Worm (Caenorhabditis elegans) whole organism, L4 larva: ENCODE measurements around the gene Y71H2B.5.

Experiments used
- D1046.2 ChIP-seq: fragments of 200-800 bp; sonication (Bioruptor generic); IDR thresholded peaks from 2 replicates; pipeline ENCODE4 v1.3.6; 2022; ENCODE audit warnings: missing genetic modification characterization, missing compliant biosample characterization
- F37D6.2 ChIP-seq: sonication (generic microtip); optimal IDR thresholded peaks from 2 replicates; lab custom pipeline; 2016; ENCODE audit warnings: mild to moderate bottlenecking, missing genetic modification characterization, missing compliant biosample characterization
- T20F7.1 ChIP-seq: fragments of 200-800 bp; sonication (Bioruptor generic); optimal IDR thresholded peaks from 2 replicates; lab custom pipeline; 2018; ENCODE audit warnings: mild to moderate bottlenecking, missing genetic modification characterization, missing compliant biosample characterization
- Y48G9A.11 ChIP-seq: fragments of 200-800 bp; sonication (Bioruptor generic); IDR thresholded peaks from 2 replicates; pipeline ENCODE4 v1.3.6; 2022; ENCODE audit warnings: missing genetic modification reagents, missing genetic modification characterization, missing compliant biosample characterization
- ZK546.5 ChIP-seq, 2 experiments: sonication (generic microtip); optimal IDR thresholded peaks; 2 replicates each; lab custom pipeline; 2017; ENCODE audit warnings: missing biosample characterization in 2 of 2, missing genetic modification characterization in 2 of 2
- aha-1 ChIP-seq: fragments of 150-350 bp; peaks from one replicate; lab custom pipeline; 2014; ENCODE audit warnings: missing biosample characterization, missing genetic modification characterization
- ama-1 ChIP-seq: fragments of 150-350 bp; optimal IDR thresholded peaks from 2 replicates; lab custom pipeline; 2014; ENCODE audit warnings: inconsistent platforms, mixed read lengths
- ceh-44 ChIP-seq: fragments of 200-800 bp; sonication (Bioruptor generic); IDR thresholded peaks from 2 replicates; pipeline ENCODE4 v1.3.6; 2022; ENCODE audit warnings: missing genetic modification reagents, missing genetic modification characterization, missing compliant biosample characterization
- daf-12 ChIP-seq: fragments of 150-350 bp; optimal IDR thresholded peaks from 2 replicates; lab custom pipeline; 2014; ENCODE audit warnings: missing biosample characterization, missing genetic modification reagents, missing genetic modification characterization
- dmd-9 ChIP-seq: fragments of 200-800 bp; sonication (Bioruptor generic); IDR thresholded peaks from 2 replicates; pipeline ENCODE4 v1.3.6; 2022; ENCODE audit warnings: missing genetic modification reagents, missing genetic modification characterization, missing compliant biosample characterization
- dpl-1 ChIP-seq: fragments of 150-350 bp; optimal IDR thresholded peaks from 2 replicates; lab custom pipeline; 2014; ENCODE audit warnings: missing biosample characterization, missing genetic modification reagents, missing genetic modification characterization
- duxl-1 ChIP-seq: sonication (generic microtip); optimal IDR thresholded peaks from 2 replicates; lab custom pipeline; 2016; ENCODE audit warnings: mild to moderate bottlenecking, missing genetic modification characterization, moderate library complexity, missing compliant biosample characterization; ENCODE audit not compliant: poor library complexity
- egl-43 ChIP-seq: fragments of 200-800 bp; sonication (Bioruptor generic); IDR thresholded peaks from 2 replicates; pipeline ENCODE4 v1.3.6; 2022; ENCODE audit warnings: missing genetic modification reagents, missing genetic modification characterization, missing compliant biosample characterization
- hif-1 ChIP-seq, 2 experiments: sonication (generic microtip); optimal IDR thresholded peaks; 2 replicates each; lab custom pipeline; 2016 to 2017; ENCODE audit warnings: missing compliant biosample characterization in 2 of 2, missing genetic modification characterization in 2 of 2, missing genetic modification reagents in 2 of 2, missing genotype in 2 of 2, mild to moderate bottlenecking in 1 of 2
- hlh-11 ChIP-seq: fragments of 200-800 bp; sonication (Bioruptor generic); optimal IDR thresholded peaks from 2 replicates; lab custom pipeline; 2018; ENCODE audit warnings: mild to moderate bottlenecking, missing genetic modification characterization, missing compliant biosample characterization
- lin-39 ChIP-seq: fragments of 150-350 bp; optimal IDR thresholded peaks from 2 replicates; lab custom pipeline; 2014; ENCODE audit warnings: missing biosample characterization, missing genetic modification reagents, missing genetic modification characterization
- lir-3 ChIP-seq: sonication (generic microtip); optimal IDR thresholded peaks from 2 replicates; lab custom pipeline; 2016; ENCODE audit warnings: mild to moderate bottlenecking, missing genetic modification characterization, missing compliant biosample characterization
- lsy-2 ChIP-seq, 2 experiments: fragments of 150-350 bp in 1 of 2; sonication (generic microtip) in 1 of 2; optimal IDR thresholded peaks; 2 replicates each; lab custom pipeline; 2014 to 2017; ENCODE audit warnings: missing biosample characterization in 2 of 2, missing genetic modification characterization in 2 of 2
- madf-9 ChIP-seq: fragments of 200-800 bp; sonication (Bioruptor generic); conservative IDR thresholded peaks from 2 replicates; pipeline ENCODE4 v1.3.6; 2022; ENCODE audit warnings: missing genetic modification reagents, missing genetic modification characterization, missing compliant biosample characterization
- mdl-1 ChIP-seq, 2 experiments: fragments of 150-350 bp in 1 of 2; sonication (generic microtip) in 1 of 2; optimal IDR thresholded peaks; 2 replicates each; lab custom pipeline; 2014 to 2017; ENCODE audit warnings: missing biosample characterization in 2 of 2, missing genetic modification characterization in 2 of 2
- mxl-2 ChIP-seq: fragments of 200-800 bp; sonication (Bioruptor generic); conservative IDR thresholded peaks from 2 replicates; pipeline ENCODE4 v1.3.6; 2022; ENCODE audit warnings: missing genetic modification reagents, missing genetic modification characterization, missing compliant biosample characterization
- nhr-10 ChIP-seq: fragments of 150-350 bp; optimal IDR thresholded peaks from 2 replicates; lab custom pipeline; 2014; ENCODE audit warnings: missing biosample characterization, missing genetic modification characterization
- nhr-111 ChIP-seq: fragments of 200-800 bp; sonication (Bioruptor generic); optimal IDR thresholded peaks from 2 replicates; lab custom pipeline; 2018; ENCODE audit warnings: mild to moderate bottlenecking, missing genetic modification characterization, missing compliant biosample characterization
- nhr-28 ChIP-seq: fragments of 150-350 bp; optimal IDR thresholded peaks from 2 replicates; lab custom pipeline; 2014; ENCODE audit warnings: missing biosample characterization, missing genetic modification characterization
- nhr-42 ChIP-seq: fragments of 200-800 bp; sonication (Bioruptor generic); IDR thresholded peaks from 2 replicates; pipeline ENCODE4 v1.3.6; 2022; ENCODE audit warnings: missing genetic modification characterization, missing compliant biosample characterization
- nhr-48 ChIP-seq: sonication (generic microtip); optimal IDR thresholded peaks from 2 replicates; lab custom pipeline; 2016; ENCODE audit warnings: mild to moderate bottlenecking, missing genetic modification characterization, missing compliant biosample characterization
- nhr-6 ChIP-seq: fragments of 150-350 bp; optimal IDR thresholded peaks from 2 replicates; lab custom pipeline; 2014; ENCODE audit warnings: missing biosample characterization, missing genetic modification characterization
- pqm-1 ChIP-seq: sonication (generic microtip); optimal IDR thresholded peaks from 2 replicates; lab custom pipeline; 2017; ENCODE audit warnings: missing biosample characterization, missing genetic modification characterization
- set-16 ChIP-seq: fragments of 200-800 bp; sonication (Bioruptor generic); IDR thresholded peaks from 2 replicates; pipeline ENCODE4 v1.3.6; 2022; ENCODE audit warnings: missing genetic modification reagents, missing genetic modification characterization, missing compliant biosample characterization
- skn-1 ChIP-seq: fragments of 150-350 bp; optimal IDR thresholded peaks from 2 replicates; lab custom pipeline; 2014; ENCODE audit warnings: missing biosample characterization, missing genetic modification characterization
- snpc-1.2 ChIP-seq: fragments of 200-800 bp; sonication (Bioruptor generic); IDR thresholded peaks from 2 replicates; pipeline ENCODE4 v1.3.6; 2022; ENCODE audit warnings: missing genetic modification reagents, missing genetic modification characterization, missing compliant biosample characterization
- snpc-4 ChIP-seq: fragments of 150-350 bp; optimal IDR thresholded peaks from 2 replicates; lab custom pipeline; 2014; ENCODE audit warnings: missing biosample characterization, missing genetic modification characterization
- tra-1 ChIP-seq: fragments of 200-800 bp; sonication (Bioruptor generic); IDR thresholded peaks from 2 replicates; pipeline ENCODE4 v1.3.6; 2022; ENCODE audit warnings: missing genetic modification reagents, missing genetic modification characterization, missing compliant biosample characterization
- unc-62 ChIP-seq, 3 experiments: fragments of 150-350 bp in 1 of 3; sonication (generic microtip); optimal IDR thresholded peaks in 2 of 3; peaks in 1 of 3; 1 replicate in 1 of 3; 2 replicates in 2 of 3; lab custom pipeline; 2014 to 2017; ENCODE audit warnings: missing biosample characterization in 3 of 3, missing genetic modification characterization in 3 of 3, missing genetic modification reagents in 3 of 3, missing genotype in 1 of 3
- vab-7 ChIP-seq: fragments of 200-800 bp; sonication (Bioruptor generic); IDR thresholded peaks from 2 replicates; pipeline ENCODE4 v1.3.6; 2022; ENCODE audit warnings: missing genetic modification reagents, missing genetic modification characterization, missing compliant biosample characterization
- ztf-7 ChIP-seq: fragments of 150-350 bp; optimal IDR thresholded peaks from 2 replicates; lab custom pipeline; 2014; ENCODE audit warnings: missing biosample characterization, missing genetic modification characterization

Gene Y71H2B.5

DNA sequence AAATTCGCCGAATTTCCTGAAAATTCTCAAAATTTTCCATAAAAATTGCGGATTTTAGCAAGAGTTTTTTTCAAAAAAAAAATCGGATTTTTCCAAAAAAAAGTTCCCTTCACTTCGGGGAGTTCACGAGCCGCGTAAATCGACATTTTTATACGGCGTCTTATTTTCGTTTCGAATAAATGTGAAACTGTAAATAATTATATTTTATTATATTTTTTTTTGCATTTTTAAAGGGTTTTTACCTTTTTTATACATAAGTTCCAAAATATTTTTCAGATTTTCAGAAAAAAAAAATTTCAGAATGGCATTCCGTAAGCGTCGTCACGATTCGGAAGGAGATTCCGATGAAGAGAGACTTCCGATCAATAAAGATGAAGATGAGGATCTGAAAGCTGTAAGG is 15.1 kb downstream of the Y71H2B.5 start, which contains the start of gene Y71H2B.2:
Gene Y71H2B.2 (plus strand): TSS at position 301 of the 400 bp plus-strand sequence.
- TF ChIP-seq tra-1 (GFP tag; lab: Robert Waterston, UW) (no peak), ZK546.5 (tag; optimal IDR thresholded peaks at IDR 0.05; lab: Kevin White, UChicago) (no peak), ceh-44 (GFP tag; lab: Robert Waterston, UW) (no peak), lsy-2 (tag; optimal IDR thresholded peaks at IDR 0.05; lab: Kevin White, UChicago) (no peak)

ce11 chrIII:2628690-2629089 is 20.9 kb downstream of the Y71H2B.5 start, which contains the start of gene acbp-8:
TSS of gene acbp-8 (plus strand) at chrIII:2629013.
- TF ChIP-seq hlh-11 (tag; lab: Kevin White, UChicago), result no peak
- TF ChIP-seq nhr-28 (tag; lab: Kevin White, UChicago), result peak; percentile 3
- TF ChIP-seq, all 104 proteins: peak for 1

ce11 chrIII:2632819-2633398 is 25.1 kb downstream of the Y71H2B.5 start:
- TF ChIP-seq daf-12 (tag; lab: Kevin White, UChicago) (no peak), mxl-2 (no peak), unc-62 (GFP tag; optimal IDR thresholded peaks at IDR 0.05 in 1 of 2; lab: Kevin White, UChicago) (peak in 1 of 2 experiments; percentile 9), unc-62 (tag; optimal IDR thresholded peaks at IDR 0.05; lab: Kevin White, UChicago) (no peak), lsy-2 (tag; optimal IDR thresholded peaks at IDR 0.05; lab: Kevin White, UChicago) (peak in 1 of 2 experiments; percentile 30), nhr-28 (tag; lab: Kevin White, UChicago) (peak; percentile 2)

- TF ChIP-seq F37D6.2 (no peak), nhr-6 (tag; lab: Kevin White, UChicago) (no peak), snpc-1.2 (GFP tag; lab: Robert Waterston, UW) (no peak), vab-7 (GFP tag; lab: Robert Waterston, UW) (no peak), Y48G9A.11 (GFP tag; lab: Robert Waterston, UW) (no peak), nhr-111 (no peak), skn-1 (tag; lab: Kevin White, UChicago) (no peak), madf-9 (GFP tag; lab: Robert Waterston, UW) (no peak), aha-1 (no peak), D1046.2 (GFP tag; lab: Robert Waterston, UW) (no peak), lir-3 (no peak), nhr-10 (tag; lab: Kevin White, UChicago) (no peak), nhr-42 (no peak)
Observed at ce11 chrIII:2634577-2634976, 26.8 kb downstream of the Y71H2B.5 start.

DNA sequence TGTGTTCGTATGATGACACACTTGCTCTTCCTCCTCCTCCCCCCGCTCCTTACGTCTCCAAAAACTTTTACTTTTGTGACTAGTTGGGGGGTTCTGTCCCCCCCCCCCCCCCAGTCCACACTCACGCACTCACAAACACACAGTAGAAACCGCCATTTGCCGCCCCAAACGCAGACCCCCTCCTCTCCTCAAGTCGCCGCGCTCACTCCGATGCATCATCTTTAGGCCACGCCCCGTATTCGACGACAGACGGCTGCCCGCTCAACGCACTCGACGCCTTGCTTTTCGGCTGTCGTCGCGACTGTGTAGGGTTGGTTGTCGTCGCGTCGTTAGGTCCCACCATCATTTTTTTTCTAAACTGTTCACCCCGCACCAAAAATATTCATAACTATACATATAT is 28.3 kb downstream of the Y71H2B.5 start, which contains the start of gene zmp-2:
Gene zmp-2 (plus strand): TSS at position 247 of the 400 bp plus-strand sequence.
- peak; percentile 86 for TF ChIP-seq set-16
- no peak for TF ChIP-seq nhr-48 (tag; lab: Kevin White, UChicago)
- TF ChIP-seq hlh-11 (tag; lab: Kevin White, UChicago), result peak; percentile 4

DNA sequence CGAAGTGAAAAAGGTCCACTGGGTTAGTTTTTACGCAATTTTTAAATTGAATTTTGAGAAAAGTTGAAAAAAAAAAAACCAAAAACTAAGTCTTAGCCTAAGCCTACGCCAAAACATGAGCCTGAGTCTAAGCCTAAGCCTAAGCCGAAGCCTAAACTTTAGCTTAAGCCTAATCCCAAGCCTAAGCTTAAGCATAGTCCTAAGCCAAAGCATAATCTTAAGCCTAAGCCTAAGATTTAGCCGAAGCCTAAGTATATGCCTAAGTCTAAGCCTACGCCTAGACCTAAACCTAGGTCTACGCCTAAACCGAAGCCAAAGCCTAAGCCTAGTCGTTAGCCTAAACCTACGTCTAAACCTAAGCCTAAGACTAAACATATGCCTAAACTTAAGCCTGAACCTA is 33.8 kb downstream of the Y71H2B.5 start:
- TF ChIP-seq ceh-44 (GFP tag; lab: Robert Waterston, UW), result no peak
- peak in 1 of 2 experiments; percentile 72 for TF ChIP-seq unc-62 (GFP tag; optimal IDR thresholded peaks at IDR 0.05 in 1 of 2; lab: Kevin White, UChicago)
- no peak for TF ChIP-seq unc-62 (tag; optimal IDR thresholded peaks at IDR 0.05; lab: Kevin White, UChicago)

DNA sequence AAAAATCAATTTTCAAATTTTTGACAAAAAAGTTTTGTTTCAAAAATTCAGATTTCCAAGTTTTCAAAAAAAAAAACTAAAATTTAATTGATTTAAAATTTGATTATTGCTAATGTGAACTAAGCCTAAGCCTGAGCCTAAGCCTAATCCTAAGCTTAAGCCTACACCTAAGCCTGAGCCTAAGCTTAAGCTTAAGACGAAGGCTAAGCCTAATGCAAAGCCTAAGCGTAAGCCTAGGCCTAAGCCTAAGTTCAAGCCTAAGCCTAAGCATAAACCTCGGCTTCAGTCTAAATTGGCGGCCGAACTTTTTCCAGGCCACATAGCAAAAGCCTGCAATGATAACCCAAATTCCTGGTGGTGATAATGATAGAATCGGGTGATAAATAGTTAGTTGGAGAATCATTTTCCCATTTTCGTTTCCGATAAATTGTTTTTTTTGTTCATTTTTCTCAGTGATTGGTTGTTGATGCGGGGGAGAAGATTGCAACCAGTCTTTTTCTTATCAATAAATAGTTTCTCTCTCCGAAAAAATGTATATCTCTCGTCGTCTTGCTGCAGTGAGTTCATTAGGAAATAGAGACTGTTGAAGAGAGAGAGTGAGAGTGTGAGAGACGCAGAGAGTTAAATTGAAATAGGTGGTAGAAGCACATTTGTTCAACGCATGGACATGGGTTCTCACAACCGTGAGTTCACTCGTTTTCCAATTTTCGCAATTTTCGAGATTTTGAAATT is 39.5 kb downstream of the Y71H2B.5 start:
- TF ChIP-seq dpl-1 (no peak), pqm-1 (peak; percentile 82), ztf-7 (no peak), snpc-4 (tag; lab: Kevin White, UChicago) (no peak), nhr-48 (tag; lab: Kevin White, UChicago) (no peak), mdl-1 (tag; optimal IDR thresholded peaks at IDR 0.05; lab: Kevin White, UChicago) (peak in 1 of 2 experiments; percentile 19), skn-1 (tag; lab: Kevin White, UChicago) (no peak), egl-43 (GFP tag; lab: Robert Waterston, UW) (no peak), ama-1 (lab: Kevin White, UChicago) (no peak), hif-1 (tag; optimal IDR thresholded peaks at IDR 0.05; lab: Kevin White, UChicago) (no peak), T20F7.1 (GFP tag; lab: Kevin White, UChicago) (no peak), duxl-1 (tag; lab: Kevin White, UChicago) (no peak), hlh-11 (tag; lab: Kevin White, UChicago) (peak; percentile 66), lin-39 (tag; lab: Kevin White, UChicago) (no peak), dmd-9 (GFP tag; lab: Robert Waterston, UW) (no peak), nhr-111 (no peak), tra-1 (GFP tag; lab: Robert Waterston, UW) (0 out of 2 replicates have a peak, but pooled peaks have one; percentile 10)
